Fruit fly (Drosophila melanogaster) whole organism, embryonic: ENCODE measurements around the gene Ocrl.

Source experiments
- CG16779 ChIP-seq: fragments of 200-800 bp; sonication (Bioruptor generic); IDR thresholded peaks from 2 replicates; pipeline ENCODE4 v1.3.6; 2022; ENCODE audit warnings: missing biosample characterization, missing genetic modification characterization
- CG16813 ChIP-seq: fragments of 200-800 bp; sonication (Bioruptor generic); IDR thresholded peaks from 3 replicates; pipeline ENCODE4 v1.3.6; 2022; ENCODE audit warnings: missing biosample characterization, missing genetic modification characterization; ENCODE audit not compliant: partially characterized antibody
- CG4360 ChIP-seq: fragments of 200-800 bp; sonication (Bioruptor generic); IDR thresholded peaks from 2 replicates; pipeline ENCODE4 v1.3.6; 2022; ENCODE audit warnings: missing biosample characterization, missing genetic modification characterization
- CG4404 ChIP-seq: fragments of 200-800 bp; sonication (Bioruptor generic); IDR thresholded peaks from 2 replicates; pipeline ENCODE4 v1.3.6; 2022; ENCODE audit warnings: missing biosample characterization, missing genetic modification characterization
- CG7745 ChIP-seq: fragments of 200-800 bp; sonication (Bioruptor generic); optimal IDR thresholded peaks from 2 replicates; lab custom pipeline; 2018; ENCODE audit warnings: missing biosample characterization, mild to moderate bottlenecking, missing genetic modification characterization, moderate library complexity
- Hr39 ChIP-seq: fragments of >200 bp; optimal IDR thresholded peaks from 2 replicates; lab custom pipeline; 2017
- NfI ChIP-seq: fragments of 200-800 bp; sonication (Bioruptor generic); optimal IDR thresholded peaks from 3 replicates; lab custom pipeline; 2018; ENCODE audit warnings: missing biosample characterization, mild to moderate bottlenecking, missing genetic modification characterization, moderate library complexity
- Trl ChIP-seq, 3 experiments: fragments of >200 bp in 2 of 3; fragments of 200-800 bp in 1 of 3; sonication (Bioruptor generic) in 1 of 3; optimal IDR thresholded peaks; 2 replicates in 1 of 3; 3 replicates in 2 of 3; lab custom pipeline; 2016 to 2017; ENCODE audit warnings: missing biosample characterization in 1 of 3, missing genetic modification characterization in 1 of 3
- Xrp1 ChIP-seq: fragments of 200-800 bp; sonication (Bioruptor generic); IDR thresholded peaks from 2 replicates; pipeline ENCODE4 v1.3.6; 2022; ENCODE audit warnings: missing biosample characterization, missing genetic modification characterization
- gsb-n ChIP-seq: fragments of 200-800 bp; sonication (Bioruptor generic); optimal IDR thresholded peaks from 3 replicates; lab custom pipeline; 2018; ENCODE audit warnings: missing biosample characterization, mild to moderate bottlenecking, missing genetic modification characterization
- klu ChIP-seq: fragments of 200-800 bp; sonication (Bioruptor generic); IDR thresholded peaks from 2 replicates; pipeline ENCODE4 v1.3.6; 2022; ENCODE audit warnings: missing biosample characterization, missing genetic modification characterization
- org-1 ChIP-seq: fragments of 200-800 bp; sonication (Bioruptor generic); optimal IDR thresholded peaks from 2 replicates; lab custom pipeline; 2017; ENCODE audit warnings: missing biosample characterization, missing genetic modification characterization
- shn ChIP-seq: fragments of 200-800 bp; sonication (Bioruptor generic); optimal IDR thresholded peaks from 3 replicates; lab custom pipeline; 2016; ENCODE audit warnings: missing biosample characterization, missing genetic modification characterization
- tx ChIP-seq: fragments of 200-800 bp; sonication (Bioruptor generic); optimal IDR thresholded peaks from 2 replicates; lab custom pipeline; 2016; ENCODE audit warnings: missing biosample characterization, missing genetic modification characterization

DNA sequence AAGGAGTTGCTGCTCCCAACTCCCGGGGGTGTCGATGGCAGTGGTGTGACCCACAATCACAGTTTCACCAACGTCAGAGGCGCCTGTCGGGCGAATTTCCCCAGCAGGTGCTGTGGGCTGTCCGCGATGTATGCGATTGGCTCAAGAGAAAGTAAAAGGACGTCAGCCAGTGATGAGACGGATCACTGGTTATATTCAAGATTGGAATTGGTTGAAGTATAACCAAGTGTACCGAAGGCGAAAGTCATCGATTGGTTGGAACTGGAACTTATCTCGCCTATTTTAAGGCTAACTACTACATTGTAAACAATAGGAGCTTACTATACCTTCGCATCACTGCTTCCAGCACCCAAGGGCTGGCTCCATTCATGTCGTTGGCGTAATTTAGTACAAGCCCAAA, 19.7 kb upstream of the Ocrl start, which contains the start of gene CG32801:
- TF ChIP-seq org-1 (GFP tag; lab: Kevin White, UChicago): no peak
- no peak for TF ChIP-seq CG4360 (GFP tag; lab: Robert Waterston, UW)
- TF ChIP-seq Trl (optimal IDR thresholded peaks at IDR 0.05; lab: Kevin White, UChicago): no peak
- TF ChIP-seq Trl (GFP tag; optimal IDR thresholded peaks at IDR 0.05; lab: Kevin White, UChicago): no peak
- no peak for TF ChIP-seq CG7745 (tag; lab: Kevin White, UChicago)
- no peak for TF ChIP-seq NfI (GFP tag; lab: Kevin White, UChicago)
- no peak for TF ChIP-seq CG16813
- TF ChIP-seq CG16779 (GFP tag; lab: Robert Waterston, UW): no peak
- no peak for TF ChIP-seq gsb-n (tag; lab: Kevin White, UChicago)
- TF ChIP-seq CG4404: no peak
- TF ChIP-seq shn (GFP tag; lab: Kevin White, UChicago): no peak
- TF ChIP-seq Xrp1 (GFP tag; lab: Robert Waterston, UW): no peak
- TF ChIP-seq klu (GFP tag; lab: Robert Waterston, UW): no peak
- no peak for TF ChIP-seq Hr39 (lab: Kevin White, UChicago)
- no peak for TF ChIP-seq tx (GFP tag; lab: Kevin White, UChicago)
